Fruit fly (Drosophila melanogaster) whole organism, embryonic: ENCODE data around the gene Nup98-96.
A peak's percentile ranks its signal among the peaks of the same experiment; 100 is the strongest.

ENCODE experiments used
- C15 ChIP-seq: fragments of 200-800 bp; sonication (Bioruptor generic); IDR thresholded peaks from 3 replicates; pipeline ENCODE4 v1.3.6; 2022; ENCODE audit warnings: missing biosample characterization, missing genetic modification characterization
- CG11093 ChIP-seq: fragments of 200-800 bp; sonication (Bioruptor generic); IDR thresholded peaks from 3 replicates; pipeline ENCODE4 v1.3.6; 2022; ENCODE audit warnings: missing biosample characterization, missing genetic modification characterization
- CG11695 ChIP-seq: fragments of 200-800 bp; sonication (Bioruptor generic); IDR thresholded peaks from 3 replicates; pipeline ENCODE4 v1.3.6; 2022; ENCODE audit warnings: missing biosample characterization, missing genetic modification characterization
- CG12744 ChIP-seq: fragments of 200-800 bp; sonication (Bioruptor generic); optimal IDR thresholded peaks from 2 replicates; lab custom pipeline; 2016; ENCODE audit warnings: missing biosample characterization, missing genetic modification characterization
- CG12769 ChIP-seq: fragments of 200-800 bp; sonication (Bioruptor generic); optimal IDR thresholded peaks from 2 replicates; lab custom pipeline; 2019; ENCODE audit warnings: missing biosample characterization, mild to moderate bottlenecking, missing genetic modification characterization, moderate library complexity
- CG13123 ChIP-seq: fragments of 200-800 bp; sonication (Bioruptor generic); optimal IDR thresholded peaks from 2 replicates; lab custom pipeline; 2016; ENCODE audit warnings: missing biosample characterization, missing genetic modification characterization
- CG13287 ChIP-seq: fragments of 200-800 bp; sonication (Bioruptor generic); IDR thresholded peaks from 2 replicates; pipeline ENCODE4 v1.3.6; 2022; ENCODE audit warnings: missing biosample characterization, missing genetic modification characterization; ENCODE audit not compliant: partially characterized antibody
- CG13424 ChIP-seq: fragments of 200-800 bp; sonication (Bioruptor generic); optimal IDR thresholded peaks from 2 replicates; lab custom pipeline; 2019; ENCODE audit warnings: missing biosample characterization, mild to moderate bottlenecking, missing genetic modification characterization, moderate library complexity
- CG13894 ChIP-seq: fragments of 200-800 bp; sonication (Bioruptor generic); optimal IDR thresholded peaks from 3 replicates; lab custom pipeline; 2018; ENCODE audit warnings: missing biosample characterization, mild to moderate bottlenecking, missing genetic modification characterization, moderate library complexity
- CG15479 ChIP-seq: fragments of 200-800 bp; sonication (Bioruptor generic); optimal IDR thresholded peaks from 3 replicates; lab custom pipeline; 2019; ENCODE audit warnings: missing biosample characterization, mild to moderate bottlenecking, missing genetic modification characterization, moderate library complexity
- CG2712 ChIP-seq: fragments of 200-800 bp; optimal IDR thresholded peaks from 3 replicates; lab custom pipeline; 2019; ENCODE audit warnings: missing biosample characterization, mild to moderate bottlenecking, missing genetic modification characterization, moderate library complexity
- CG2889 ChIP-seq: fragments of 200-800 bp; sonication (Bioruptor generic); IDR thresholded peaks from 3 replicates; pipeline ENCODE4 v1.3.6; 2022; ENCODE audit warnings: missing biosample characterization, missing genetic modification characterization
- CG3065 ChIP-seq: fragments of 200-800 bp; sonication (Bioruptor generic); optimal IDR thresholded peaks from 2 replicates; lab custom pipeline; 2016; ENCODE audit warnings: missing biosample characterization, missing genetic modification characterization
- CG31441 ChIP-seq: fragments of 200-800 bp; sonication (Bioruptor generic); IDR thresholded peaks from 2 replicates; pipeline ENCODE4 v1.3.6; 2022; ENCODE audit warnings: missing biosample characterization, missing genetic modification characterization
- CG3281 ChIP-seq: fragments of 200-800 bp; sonication (Bioruptor generic); optimal IDR thresholded peaks from 3 replicates; lab custom pipeline; 2017; ENCODE audit warnings: missing biosample characterization, mild to moderate bottlenecking, missing genetic modification characterization
- CG33213 ChIP-seq: fragments of 200-800 bp; sonication (Bioruptor generic); optimal IDR thresholded peaks from 3 replicates; lab custom pipeline; 2016; ENCODE audit warnings: missing biosample characterization, missing genetic modification characterization
- CG9876 ChIP-seq: fragments of 200-800 bp; sonication (Bioruptor generic); optimal IDR thresholded peaks from 2 replicates; lab custom pipeline; 2016; ENCODE audit warnings: missing biosample characterization, missing genetic modification characterization
- CrebB ChIP-seq: fragments of 200-800 bp; sonication (Bioruptor generic); optimal IDR thresholded peaks from 3 replicates; lab custom pipeline; 2018; ENCODE audit warnings: missing biosample characterization, mild to moderate bottlenecking, missing genetic modification characterization
- Ets65A ChIP-seq: fragments of 200-800 bp; sonication (Bioruptor generic); peaks from one replicate; lab custom pipeline; 2016; ENCODE audit warnings: missing biosample characterization, missing genetic modification characterization
- HLH4C ChIP-seq: fragments of 200-800 bp; sonication (Bioruptor generic); IDR thresholded peaks from 3 replicates; pipeline ENCODE4 v1.3.6; 2022; ENCODE audit warnings: missing biosample characterization, missing genetic modification characterization; ENCODE audit not compliant: partially characterized antibody
- HLHmδ ChIP-seq: fragments of 200-800 bp; sonication (Bioruptor generic); optimal IDR thresholded peaks from 2 replicates; lab custom pipeline; 2018; ENCODE audit warnings: missing biosample characterization, mild to moderate bottlenecking, missing genetic modification characterization, moderate library complexity
- HmgZ ChIP-seq: fragments of 200-800 bp; sonication (Bioruptor generic); optimal IDR thresholded peaks from 2 replicates; lab custom pipeline; 2018; ENCODE audit warnings: missing biosample characterization, mild to moderate bottlenecking, missing genetic modification characterization
- Lim3 ChIP-seq: fragments of 200-800 bp; sonication (Bioruptor generic); IDR thresholded peaks from 2 replicates; pipeline ENCODE4 v1.3.6; 2022; ENCODE audit warnings: missing biosample characterization, missing genetic modification characterization
- MTF-1 ChIP-seq: fragments of 200-800 bp; sonication (Bioruptor generic); optimal IDR thresholded peaks from 2 replicates; lab custom pipeline; 2018; ENCODE audit warnings: missing biosample characterization, mild to moderate bottlenecking, missing genetic modification characterization, borderline replicate concordance
- Mad ChIP-seq: fragments of 200-800 bp; sonication (Bioruptor generic); optimal IDR thresholded peaks from 2 replicates; lab custom pipeline; 2016; ENCODE audit warnings: missing biosample characterization, missing genetic modification characterization
- Oaz ChIP-seq: fragments of 200-800 bp; sonication (Bioruptor generic); IDR thresholded peaks from 2 replicates; pipeline ENCODE4 v1.3.6; 2022; ENCODE audit warnings: missing biosample characterization, missing genetic modification characterization
- Six4 ChIP-seq: fragments of 200-800 bp; sonication (Bioruptor generic); optimal IDR thresholded peaks from 2 replicates; lab custom pipeline; 2016; ENCODE audit warnings: missing biosample characterization, missing genetic modification characterization
- ase ChIP-seq: fragments of 200-800 bp; sonication (Bioruptor generic); IDR thresholded peaks from 3 replicates; pipeline ENCODE4 v1.3.6; 2022; ENCODE audit warnings: missing biosample characterization, missing genetic modification characterization
- bsh ChIP-seq, 2 experiments: fragments of 200-800 bp; sonication (Bioruptor generic); optimal IDR thresholded peaks; 2 replicates each; lab custom pipeline; 2017 to 2018; ENCODE audit warnings: mild to moderate bottlenecking in 2 of 2, missing biosample characterization in 2 of 2, missing genetic modification characterization in 2 of 2, moderate library complexity in 1 of 2
- cad ChIP-seq: fragments of >200 bp; optimal IDR thresholded peaks from 2 replicates; lab custom pipeline; 2017; ENCODE audit warnings: missing biosample characterization, missing genetic modification characterization
- chm ChIP-seq: fragments of 200-800 bp; sonication (Bioruptor generic); IDR thresholded peaks from 2 replicates; pipeline ENCODE4 v1.3.6; 2022; ENCODE audit warnings: missing biosample characterization, missing genetic modification characterization
- crc ChIP-seq: fragments of 200-800 bp; sonication (Bioruptor generic); optimal IDR thresholded peaks from 2 replicates; lab custom pipeline; 2016; ENCODE audit warnings: missing biosample characterization, missing genetic modification characterization
- gcm ChIP-seq: fragments of 200-800 bp; sonication (Bioruptor generic); optimal IDR thresholded peaks from 2 replicates; lab custom pipeline; 2019; ENCODE audit warnings: missing biosample characterization, mild to moderate bottlenecking, missing genetic modification characterization, moderate library complexity
- h ChIP-seq: fragments of >200 bp; optimal IDR thresholded peaks from 2 replicates; lab custom pipeline; 2017
- her ChIP-seq: fragments of 200-800 bp; sonication (Bioruptor generic); optimal IDR thresholded peaks from 2 replicates; lab custom pipeline; 2016; ENCODE audit warnings: missing biosample characterization, missing genetic modification characterization
- hth ChIP-seq: fragments of >200 bp; optimal IDR thresholded peaks from 2 replicates; lab custom pipeline; 2017; ENCODE audit warnings: inconsistent platforms
- ken ChIP-seq: fragments of 200-800 bp; sonication (Bioruptor generic); IDR thresholded peaks from 3 replicates; pipeline ENCODE4 v1.3.6; 2022; ENCODE audit warnings: missing biosample characterization, missing genetic modification characterization
- lab ChIP-seq: fragments of 200-800 bp; sonication (Bioruptor generic); optimal IDR thresholded peaks from 3 replicates; lab custom pipeline; 2017; ENCODE audit warnings: missing biosample characterization, missing genetic modification characterization, mild to moderate bottlenecking, moderate library complexity, missing genetic modification reagents
- luna ChIP-seq: fragments of 200-800 bp; sonication (Bioruptor generic); optimal IDR thresholded peaks from 2 replicates; lab custom pipeline; 2016; ENCODE audit warnings: missing biosample characterization, missing genetic modification characterization
- mirr ChIP-seq: fragments of 200-800 bp; sonication (Bioruptor generic); optimal IDR thresholded peaks from 3 replicates; lab custom pipeline; 2018; ENCODE audit warnings: missing biosample characterization, mild to moderate bottlenecking, missing genetic modification characterization
- mld ChIP-seq: fragments of 200-800 bp; sonication (Bioruptor generic); IDR thresholded peaks from 3 replicates; pipeline ENCODE4 v1.3.6; 2022; ENCODE audit warnings: missing biosample characterization, missing genetic modification characterization; ENCODE audit not compliant: partially characterized antibody
- phol ChIP-seq: fragments of 200-800 bp; sonication (Bioruptor generic); optimal IDR thresholded peaks from 3 replicates; lab custom pipeline; 2018; ENCODE audit warnings: missing biosample characterization, mild to moderate bottlenecking, missing genetic modification characterization, moderate library complexity
- ranshi ChIP-seq: fragments of 200-800 bp; sonication (Bioruptor generic); IDR thresholded peaks from 2 replicates; pipeline ENCODE4 v1.3.6; 2022; ENCODE audit warnings: missing biosample characterization, missing genetic modification characterization
- rib ChIP-seq: fragments of 200-800 bp; sonication (Bioruptor generic); IDR thresholded peaks from 2 replicates; pipeline ENCODE4 v1.3.6; 2022; ENCODE audit warnings: missing biosample characterization, missing genetic modification characterization
- schlank ChIP-seq: fragments of 200-800 bp; sonication (Bioruptor generic); optimal IDR thresholded peaks from 2 replicates; lab custom pipeline; 2018; ENCODE audit warnings: missing biosample characterization, mild to moderate bottlenecking, missing genetic modification characterization
- usp ChIP-seq: fragments of >200 bp; optimal IDR thresholded peaks from 2 replicates; lab custom pipeline; 2017; ENCODE audit warnings: missing biosample characterization, missing genetic modification characterization
- vvl ChIP-seq: fragments of 200-800 bp; sonication (Bioruptor generic); IDR thresholded peaks from 2 replicates; pipeline ENCODE4 v1.3.6; 2022; ENCODE audit warnings: missing biosample characterization, missing genetic modification characterization
- wek ChIP-seq: fragments of 200-800 bp; sonication (Bioruptor generic); optimal IDR thresholded peaks from 3 replicates; lab custom pipeline; 2018; ENCODE audit warnings: missing biosample characterization, mild to moderate bottlenecking, missing genetic modification characterization, moderate library complexity

The Nup98-96 gene

dm6 chr3R:23725711-23726349, 55.6 kb downstream of the Nup98-96 start (continued):
- no peak for TF ChIP-seq CG3065 (GFP tag; lab: Kevin White, UChicago)
- TF ChIP-seq CG2712 (tag; lab: Kevin White, UChicago) = no peak
- TF ChIP-seq CG13894 = peak; percentile 93
- TF ChIP-seq CG3281 (GFP tag; lab: Kevin White, UChicago) = peak; percentile 33
- TF ChIP-seq CG11093 = no peak

dm6 chr3R:23724843-23725506, 56.4 kb downstream of the Nup98-96 start:
- TF ChIP-seq Mad (GFP tag; lab: Kevin White, UChicago) = no peak
- no peak for TF ChIP-seq Oaz (GFP tag; lab: Robert Waterston, UW)
- TF ChIP-seq mld (GFP tag; lab: Robert Waterston, UW) = no peak
- TF ChIP-seq ase (GFP tag; lab: Robert Waterston, UW) = no peak
- TF ChIP-seq HLH4C (GFP tag; lab: Robert Waterston, UW) = no peak
- TF ChIP-seq C15 (GFP tag; lab: Robert Waterston, UW) = no peak
- TF ChIP-seq CG13123 (GFP tag; lab: Kevin White, UChicago) = no peak
- TF ChIP-seq ken (GFP tag; lab: Robert Waterston, UW) = no peak
- TF ChIP-seq CG9876 (GFP tag; lab: Kevin White, UChicago) = no peak
- peak; percentile 70; the same call in 1 of the 2 replicates for TF ChIP-seq rib (GFP tag; lab: Robert Waterston, UW)
- no peak for TF ChIP-seq luna (GFP tag; lab: Kevin White, UChicago)
- TF ChIP-seq Six4 (GFP tag; lab: Kevin White, UChicago) = no peak
- no peak for TF ChIP-seq CG11695 (GFP tag; lab: Robert Waterston, UW)
- TF ChIP-seq schlank = no peak
- peak; percentile 2 for TF ChIP-seq HmgZ (tag; lab: Kevin White, UChicago)
- no peak for TF ChIP-seq gcm (GFP tag; lab: Kevin White, UChicago)
- TF ChIP-seq crc (GFP tag; lab: Kevin White, UChicago) = no peak
- TF ChIP-seq CG33213 (GFP tag; lab: Kevin White, UChicago) = no peak
- no peak for TF ChIP-seq CG31441
- no peak; the same call in 1 of the 2 replicates for TF ChIP-seq chm (GFP tag; lab: Robert Waterston, UW)
- TF ChIP-seq CG2889 (GFP tag; lab: Robert Waterston, UW) = no peak
- TF ChIP-seq Lim3 (GFP tag; lab: Robert Waterston, UW) = no peak
- no peak for TF ChIP-seq CrebB (tag; lab: Kevin White, UChicago)
- peak; percentile 86 for TF ChIP-seq mirr (GFP tag; lab: Kevin White, UChicago)
- TF ChIP-seq CG15479 (GFP tag; lab: Kevin White, UChicago) = peak; percentile 28
- TF ChIP-seq hth (lab: Kevin White, UChicago) = no peak
- no peak for TF ChIP-seq h (lab: Kevin White, UChicago)
- no peak for TF ChIP-seq CG13287 (GFP tag; lab: Robert Waterston, UW)
- TF ChIP-seq vvl = no peak
- TF ChIP-seq cad (GFP tag; lab: Kevin White, UChicago) = no peak
- no peak for TF ChIP-seq bsh (GFP tag; optimal IDR thresholded peaks at IDR 0.05; lab: Kevin White, UChicago)
- TF ChIP-seq usp = no peak
- TF ChIP-seq CG12769 (tag; lab: Kevin White, UChicago) = no peak
- TF ChIP-seq her (GFP tag; lab: Kevin White, UChicago) = no peak
- no peak for TF ChIP-seq CG13424 (tag; lab: Kevin White, UChicago)
- no peak for TF ChIP-seq ranshi (GFP tag; lab: Robert Waterston, UW)
- no peak for TF ChIP-seq phol
- TF ChIP-seq HLHmδ (GFP tag; lab: Kevin White, UChicago) = no peak
- TF ChIP-seq lab (GFP tag; lab: Kevin White, UChicago) = peak; percentile 39
- TF ChIP-seq CG12744 (GFP tag; lab: Kevin White, UChicago) = no peak
- no peak for TF ChIP-seq MTF-1 (GFP tag; lab: Kevin White, UChicago)
- TF ChIP-seq wek (GFP tag; lab: Kevin White, UChicago) = no peak
- no peak for TF ChIP-seq Ets65A (GFP tag; lab: Kevin White, UChicago)
